Fruit fly (Drosophila melanogaster): Measurements from ENCODE around the gene CG42525.

- TF ChIP-seq Vsx2 (GFP tag; optimal IDR thresholded peaks at IDR 0.05; ENCODE audit: partially characterized antibody) (no peak), usp (GFP tag; optimal IDR thresholded peaks at IDR 0.05) (no peak), Abd-B (GFP tag; optimal IDR thresholded peaks at IDR 0.05) (no peak), Hnf4 (GFP tag; optimal IDR thresholded peaks at IDR 0.05) (no peak), psq (GFP tag; optimal IDR thresholded peaks at IDR 0.05) (peak; percentile 62), Dif (GFP tag; optimal IDR thresholded peaks at IDR 0.05; ENCODE audit: partially characterized antibody) (no peak), dsf (GFP tag; optimal IDR thresholded peaks at IDR 0.05; ENCODE audit: borderline replicate concordance) (no peak), fru (GFP tag; optimal IDR thresholded peaks at IDR 0.05) (peak; percentile 89), GATAd (GFP tag; optimal IDR thresholded peaks at IDR 0.05) (no peak), h (GFP tag; optimal IDR thresholded peaks at IDR 0.05) (peak; percentile 90), Hr83 (GFP tag; optimal IDR thresholded peaks at IDR 0.05; ENCODE audit: poor library complexity, severe bottlenecking) (peak; percentile 57), brk (GFP tag; optimal IDR thresholded peaks at IDR 0.05) (no peak), Rel (GFP tag; optimal IDR thresholded peaks at IDR 0.05) (no peak), Rel (tag; optimal IDR thresholded peaks at IDR 0.05) (peak; percentile 73), pan (optimal IDR thresholded peaks at IDR 0.05) (no peak)
Measured at dm6 chr3L:3198447-3199402, 9.2 kb upstream of the CG42525 start, which contains the start of the genes CG32276 and gry.
